Fruit fly (Drosophila melanogaster): ENCODE results near the gene CG8032.

The CG8032 gene

DNA sequence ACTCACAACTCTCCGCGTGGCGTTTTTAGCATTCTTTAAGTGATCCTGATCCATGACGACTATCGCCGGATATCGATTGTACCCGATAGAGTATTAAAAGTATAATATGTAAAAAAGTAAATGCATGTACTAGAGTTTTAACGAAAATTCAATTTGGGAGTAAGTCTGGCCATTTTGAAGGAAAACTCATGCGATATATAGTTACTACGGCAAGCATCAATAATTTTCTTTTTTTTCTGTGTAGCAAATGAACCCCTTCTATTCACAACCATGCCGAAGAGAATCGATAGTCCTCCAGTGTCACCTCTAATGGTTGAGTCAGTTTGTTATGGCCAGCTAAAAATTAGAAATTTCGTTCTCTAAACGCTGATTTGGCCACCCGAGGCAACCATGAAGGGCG is 11.2 kb upstream of the CG8032 start, which contains the start of the genes Sys1 and Dhod (continued):
- no peak for TF ChIP-seq pros (GFP tag; optimal IDR thresholded peaks at IDR 0.05)
- peak; percentile 24 for TF ChIP-seq CG11723 (GFP tag; optimal IDR thresholded peaks at IDR 0.05)
- TF ChIP-seq chn (GFP tag; optimal IDR thresholded peaks at IDR 0.05) = peak; percentile 56
- no peak for TF ChIP-seq crp (GFP tag; optimal IDR thresholded peaks at IDR 0.05)
- no peak for TF ChIP-seq TFAM (GFP tag; optimal IDR thresholded peaks at IDR 0.05)
- peak; percentile 60 for TF ChIP-seq her (GFP tag; optimal IDR thresholded peaks at IDR 0.05)
- TF ChIP-seq sisA (GFP tag; IDR thresholded peaks at IDR 0.05) = peak; percentile 58
- peak; percentile 41 for TF ChIP-seq cato (GFP tag; optimal IDR thresholded peaks at IDR 0.05; ENCODE audit: borderline replicate concordance)
- no peak for TF ChIP-seq CG14965 (GFP tag; optimal IDR thresholded peaks at IDR 0.05; ENCODE audit: borderline replicate concordance)
- no peak for TF ChIP-seq btn (GFP tag; optimal IDR thresholded peaks at IDR 0.05)
- TF ChIP-seq CG8478 (optimal IDR thresholded peaks at IDR 0.05) = no peak
- peak; percentile 40; the same call in 1 of the 2 replicates for TF ChIP-seq Adf1 (GFP tag; IDR thresholded peaks at IDR 0.05)
- peak; percentile 41 for TF ChIP-seq ab (GFP tag; optimal IDR thresholded peaks at IDR 0.05)
- TF ChIP-seq unc-4 (GFP tag; IDR thresholded peaks at IDR 0.05; ENCODE audit: partially characterized antibody) = peak; percentile 87
- TF ChIP-seq Lpt (GFP tag; optimal IDR thresholded peaks at IDR 0.05) = no peak
- no peak; the same call in 2 of the 3 replicates for TF ChIP-seq CG11560 (tag; IDR thresholded peaks at IDR 0.05)
- TF ChIP-seq CG6654 (GFP tag; optimal IDR thresholded peaks at IDR 0.05) = no peak
- TF ChIP-seq CG7745 (tag; optimal IDR thresholded peaks at IDR 0.05) = no peak
- peak; percentile 51 for TF ChIP-seq Atf-2 (GFP tag; optimal IDR thresholded peaks at IDR 0.05)
- peak; percentile 3 for TF ChIP-seq CG15696 (tag; optimal IDR thresholded peaks at IDR 0.05)
- TF ChIP-seq E2f2 (GFP tag; IDR thresholded peaks at IDR 0.05) = no peak; the same call in 1 of the 2 replicates
- no peak for TF ChIP-seq CG8089 (GFP tag; optimal IDR thresholded peaks at IDR 0.05)
- TF ChIP-seq dmrt11E (tag; optimal IDR thresholded peaks at IDR 0.05) = peak; percentile 51
- TF ChIP-seq dpn (GFP tag; optimal IDR thresholded peaks at IDR 0.05) = peak; percentile 69 to 75
- TF ChIP-seq fd102C (GFP tag; optimal IDR thresholded peaks at IDR 0.05) = no peak
- peak; percentile 28 for TF ChIP-seq CG3163 (GFP tag; optimal IDR thresholded peaks at IDR 0.05)
- no peak for TF ChIP-seq CG3726 (GFP tag; IDR thresholded peaks at IDR 0.05)
- peak; percentile 62 for TF ChIP-seq CG8944 (GFP tag; optimal IDR thresholded peaks at IDR 0.05)
- TF ChIP-seq CG18262 (tag; optimal IDR thresholded peaks at IDR 0.05) = peak; percentile 57
- TF ChIP-seq disco-r (GFP tag; optimal IDR thresholded peaks at IDR 0.05) = peak; percentile 16
- TF ChIP-seq E2f1 (GFP tag; IDR thresholded peaks at IDR 0.05) = peak; percentile 38; the same call in 1 of the 2 replicates
- TF ChIP-seq exex (tag; optimal IDR thresholded peaks at IDR 0.05) = peak; percentile 22
- TF ChIP-seq dysf (GFP tag; IDR thresholded peaks at IDR 0.05) = peak; percentile 37; the same call in 1 of the 3 replicates
- TF ChIP-seq nmo (GFP tag; optimal IDR thresholded peaks at IDR 0.05) = peak; percentile 58
- TF ChIP-seq CG14710 (tag; optimal IDR thresholded peaks at IDR 0.05) = peak; percentile 73
- peak; percentile 45 for TF ChIP-seq Nf-YC (tag; optimal IDR thresholded peaks at IDR 0.05)
- no peak for TF ChIP-seq CG6683 (GFP tag; optimal IDR thresholded peaks at IDR 0.05)
- no peak for TF ChIP-seq CG3065 (GFP tag; optimal IDR thresholded peaks at IDR 0.05)
- no peak for TF ChIP-seq Ravus (GFP tag; IDR thresholded peaks at IDR 0.05)
- peak; percentile 75 for TF ChIP-seq CG30403 (GFP tag; optimal IDR thresholded peaks at IDR 0.05)
- no peak for TF ChIP-seq dimm (GFP tag; IDR thresholded peaks at IDR 0.05)
- TF ChIP-seq nerfin-1 (tag; optimal IDR thresholded peaks at IDR 0.05) = peak; percentile 34
- no peak for TF ChIP-seq cad (GFP tag; optimal IDR thresholded peaks at IDR 0.05)
- TF ChIP-seq chm (GFP tag; IDR thresholded peaks at IDR 0.05) = no peak; the same call in 1 of the 2 replicates
- TF ChIP-seq CG17361 (GFP tag; IDR thresholded peaks at IDR 0.05) = peak; percentile 68; the same call in 2 of the 3 replicates
- no peak for TF ChIP-seq HLHmδ (GFP tag; optimal IDR thresholded peaks at IDR 0.05)
- TF ChIP-seq PHDP (tag; optimal IDR thresholded peaks at IDR 0.05) = peak; percentile 49
- TF ChIP-seq CG7963 (GFP tag; IDR thresholded peaks at IDR 0.05; ENCODE audit: partially characterized antibody) = peak; percentile 46; the same call in 1 of the 3 replicates
- TF ChIP-seq tll (GFP tag; optimal IDR thresholded peaks at IDR 0.05) = peak in 1 of 2 experiments; percentile 25
- TF ChIP-seq lola (GFP tag; optimal IDR thresholded peaks at IDR 0.05) = peak in 1 of 3 experiments; percentile 47
- TF ChIP-seq CTCF (GFP tag; optimal IDR thresholded peaks at IDR 0.05) = peak; percentile 13
